Fruit fly (Drosophila melanogaster): ENCODE data around the gene CG6765.

CG6765 gene

dm6 chr3L:8525691-8526421 lies 13.3 kb downstream of the CG6765 start (continued):
- TF ChIP-seq CG8478 (optimal IDR thresholded peaks at IDR 0.05) (no peak), CG9817 (tag; optimal IDR thresholded peaks at IDR 0.05) (peak; percentile 29), CG12769 (tag; optimal IDR thresholded peaks at IDR 0.05) (peak; percentile 41), CG15073 (GFP tag; optimal IDR thresholded peaks at IDR 0.05) (no peak), sd (tag; optimal IDR thresholded peaks at IDR 0.05) (peak; percentile 81), Abd-B (GFP tag; optimal IDR thresholded peaks at IDR 0.05) (peak; percentile 15), hb (GFP tag; IDR thresholded peaks at IDR 0.05; ENCODE audit: partially characterized antibody) (no peak), run (tag; optimal IDR thresholded peaks at IDR 0.05) (no peak), CG6254 (GFP tag; optimal IDR thresholded peaks at IDR 0.05) (no peak), ttk (GFP tag; IDR thresholded peaks at IDR 0.05) (no peak), NC2α (GFP tag; optimal IDR thresholded peaks at IDR 0.05) (no peak), Asciz (GFP tag; optimal IDR thresholded peaks at IDR 0.05) (peak; percentile 36), Fer3 (tag; optimal IDR thresholded peaks at IDR 0.05) (peak; percentile 28), CG11560 (tag; IDR thresholded peaks at IDR 0.05) (no peak), nau (GFP tag; optimal IDR thresholded peaks at IDR 0.05) (peak; percentile 26), nerfin-2 (GFP tag; IDR thresholded peaks at IDR 0.05; ENCODE audit: partially characterized antibody) (no peak), ssp (GFP tag; IDR thresholded peaks at IDR 0.05) (no peak), Bteb2 (GFP tag; optimal IDR thresholded peaks at IDR 0.05) (no peak), Jarid2 (GFP tag; optimal IDR thresholded peaks at IDR 0.05) (no peak), caup (GFP tag; optimal IDR thresholded peaks at IDR 0.05; ENCODE audit: severe bottlenecking) (peak; percentile 22), Nf-YC (tag; optimal IDR thresholded peaks at IDR 0.05) (peak; percentile 31), vnd (GFP tag; IDR thresholded peaks at IDR 0.05; ENCODE audit: partially characterized antibody) (no peak), ci (GFP tag; IDR thresholded peaks at IDR 0.05) (no peak), wor (GFP tag; IDR thresholded peaks at IDR 0.05) (no peak), CG2129 (GFP tag; IDR thresholded peaks at IDR 0.05; ENCODE audit: partially characterized antibody) (no peak), Fer1 (GFP tag; optimal IDR thresholded peaks at IDR 0.05) (peak; percentile 63), ap (GFP tag; IDR thresholded peaks at IDR 0.05) (no peak), ind (GFP tag; optimal IDR thresholded peaks at IDR 0.05) (peak; percentile 46), Ada2b (GFP tag; IDR thresholded peaks at IDR 0.05) (no peak), CG9797 (GFP tag; optimal IDR thresholded peaks at IDR 0.05) (no peak), CG2116 (GFP tag; optimal IDR thresholded peaks at IDR 0.05) (no peak), CG10462 (GFP tag; optimal IDR thresholded peaks at IDR 0.05) (no peak), CG16815 (GFP tag; optimal IDR thresholded peaks at IDR 0.05) (peak; percentile 35), CG5180 (GFP tag; optimal IDR thresholded peaks at IDR 0.05) (no peak), CG18599 (GFP tag; optimal IDR thresholded peaks at IDR 0.05) (peak; percentile 73), Doc2 (GFP tag; IDR thresholded peaks at IDR 0.05) (no peak), CG3847 (GFP tag; IDR thresholded peaks at IDR 0.05) (0 out of 2 replicates have a peak, but pooled peaks have one; percentile 5), gt (GFP tag; IDR thresholded peaks at IDR 0.05) (no peak), gsb (GFP tag; IDR thresholded peaks at IDR 0.05) (no peak), CG1832 (GFP tag; optimal IDR thresholded peaks at IDR 0.05) (no peak), CG4282 (GFP tag; optimal IDR thresholded peaks at IDR 0.05) (no peak), cato (GFP tag; optimal IDR thresholded peaks at IDR 0.05; ENCODE audit: borderline replicate concordance) (no peak), CG6813 (GFP tag; optimal IDR thresholded peaks at IDR 0.05) (peak; percentile 17), ATbp (GFP tag; optimal IDR thresholded peaks at IDR 0.05) (peak; percentile 9), gcm (GFP tag; optimal IDR thresholded peaks at IDR 0.05) (peak; percentile 19), gsb-n (tag; optimal IDR thresholded peaks at IDR 0.05) (no peak), CG6765 (GFP tag; optimal IDR thresholded peaks at IDR 0.05) (peak; percentile 87), eyg (GFP tag; optimal IDR thresholded peaks at IDR 0.05) (peak; percentile 27), CG11696 (GFP tag; IDR thresholded peaks at IDR 0.05) (no peak)

Data from whole organism, embryonic.